Worm (Caenorhabditis elegans): ENCODE data around the gene ugt-21.

Gene ugt-21

ce11 chrIV:9511221-9511638 lies 11.1 kb downstream of the ugt-21 start (continued):
- TF ChIP-seq zfp-2 (tag; optimal IDR thresholded peaks at IDR 0.05) (no peak), unc-130 (GFP tag; optimal IDR thresholded peaks at IDR 0.05) (no peak), arid-1 (GFP tag; conservative IDR thresholded peaks at IDR 0.05) (peak; percentile 61; the same call in 1 of the 2 replicates), nhr-41 (GFP tag; IDR thresholded peaks at IDR 0.05) (no peak), ceh-62 (tag; optimal IDR thresholded peaks at IDR 0.05) (no peak), Y75B8A.6 (GFP tag; IDR thresholded peaks at IDR 0.05) (no peak), cey-2 (tag; optimal IDR thresholded peaks at IDR 0.05; ENCODE audit: borderline replicate concordance, insufficient read depth) (no peak), hlh-30 (tag; optimal IDR thresholded peaks at IDR 0.05; ENCODE audit: insufficient read depth) (peak; percentile 66), duxl-1 (tag; optimal IDR thresholded peaks at IDR 0.05; ENCODE audit: poor library complexity) (peak; percentile 62)

- TF ChIP-seq T26A8.4 (GFP tag; IDR thresholded peaks at IDR 0.05) (no peak), pqm-1 (tag; optimal IDR thresholded peaks at IDR 0.05) (peak; percentile 8), mes-2 (tag; optimal IDR thresholded peaks at IDR 0.05; ENCODE audit: poor library complexity, severe bottlenecking) (peak; percentile 54), hlh-11 (tag; optimal IDR thresholded peaks at IDR 0.05) (peak; percentile 19), snpc-4 (tag; optimal IDR thresholded peaks at IDR 0.05) (no peak), php-3 (GFP tag; IDR thresholded peaks at IDR 0.05) (peak; percentile 43; the same call in 1 of the 2 replicates), aha-1 (tag) (peak; percentile 99), daf-19 (GFP tag; conservative IDR thresholded peaks at IDR 0.05) (no peak), nhr-102 (tag; optimal IDR thresholded peaks at IDR 0.05) (peak; percentile 36), daf-16 (GFP tag; optimal IDR thresholded peaks at IDR 0.05) (no peak), daf-16 (tag; optimal IDR thresholded peaks at IDR 0.05) (peak; percentile 85), nhr-237 (tag; optimal IDR thresholded peaks at IDR 0.05) (no peak), lim-7 (GFP tag; IDR thresholded peaks at IDR 0.05) (no peak), lin-38 (GFP tag; IDR thresholded peaks at IDR 0.05) (peak; percentile 2; the same call in 1 of the 2 replicates), nhr-6 (tag; optimal IDR thresholded peaks at IDR 0.05) (no peak), R02D3.7 (tag; optimal IDR thresholded peaks at IDR 0.05) (no peak), lin-1 (GFP tag; IDR thresholded peaks at IDR 0.05) (no peak), daf-12 (tag; optimal IDR thresholded peaks at IDR 0.05) (no peak), attf-4 (tag; optimal IDR thresholded peaks at IDR 0.05) (no peak), snpc-1.2 (GFP tag; IDR thresholded peaks at IDR 0.05) (0 out of 2 replicates have a peak, but pooled peaks have one; percentile 6)
Measured at ce11 chrIV:9511640-9512039, 11.5 kb downstream of the ugt-21 start.

ce11 chrIV:9512836-9513235 lies 12.7 kb downstream of the ugt-21 start, which contains the start of gene C33A12.3:
Gene C33A12.3, minus strand, starts transcription at chrIV:9513002.
- TF ChIP-seq F26F4.8 (GFP tag; conservative IDR thresholded peaks at IDR 0.05): no peak
- TF ChIP-seq lin-15B (tag; optimal IDR thresholded peaks at IDR 0.05): no peak
- no peak for TF ChIP-seq skn-1 (tag; optimal IDR thresholded peaks at IDR 0.05)
- TF ChIP-seq daf-12 (tag; optimal IDR thresholded peaks at IDR 0.05): no peak
- peak; percentile 58 for TF ChIP-seq hlh-30 (tag; optimal IDR thresholded peaks at IDR 0.05; ENCODE audit: insufficient read depth)
- TF ChIP-seq nhr-25 (tag; optimal IDR thresholded peaks at IDR 0.05; ENCODE audit: borderline replicate concordance, insufficient read depth): no peak

DNA sequence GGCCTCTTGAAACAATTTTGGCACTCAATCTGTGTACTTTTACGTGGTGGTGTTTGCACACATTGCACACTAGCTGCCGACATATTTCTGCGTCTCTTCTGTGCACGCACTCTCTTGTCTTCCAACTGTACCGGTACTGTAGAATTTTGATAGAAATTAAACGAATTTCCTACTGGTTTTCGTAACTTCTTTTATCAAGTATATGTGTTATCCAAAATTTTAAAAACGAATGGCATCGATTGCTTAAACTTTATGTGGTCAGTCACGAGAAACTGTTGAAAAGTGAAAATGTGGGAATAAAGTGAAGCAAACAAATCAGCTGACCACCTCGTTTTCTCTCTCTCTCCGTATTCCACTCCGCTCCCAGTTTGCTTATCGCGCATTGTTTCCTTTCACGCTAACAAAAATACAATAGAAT lies 13.3 kb downstream of the ugt-21 start:
- TF ChIP-seq F10B5.3 (tag; optimal IDR thresholded peaks at IDR 0.05): no peak
- 0 out of 2 replicates have a peak, but pooled peaks have one; percentile 35 for TF ChIP-seq pha-4 (GFP tag; IDR thresholded peaks at IDR 0.05)
- no peak for TF ChIP-seq pha-4 (tag; optimal IDR thresholded peaks at IDR 0.05)
- peak; percentile 77 for TF ChIP-seq hlh-30 (tag; optimal IDR thresholded peaks at IDR 0.05; ENCODE audit: insufficient read depth)
- peak; percentile 78 for TF ChIP-seq nhr-77 (tag; optimal IDR thresholded peaks at IDR 0.05)
- peak; percentile 67 for TF ChIP-seq snpc-4 (tag; optimal IDR thresholded peaks at IDR 0.05)
- TF ChIP-seq jun-1 (tag; optimal IDR thresholded peaks at IDR 0.05): peak; percentile 9
- no peak; the same call in 1 of the 2 replicates for TF ChIP-seq lin-1 (GFP tag; IDR thresholded peaks at IDR 0.05)
- TF ChIP-seq nhr-28 (tag; optimal IDR thresholded peaks at IDR 0.05): peak; percentile 83
- peak; percentile 70 for TF ChIP-seq dve-1 (tag; optimal IDR thresholded peaks at IDR 0.05; ENCODE audit: insufficient read depth)
- TF ChIP-seq mes-2 (tag; optimal IDR thresholded peaks at IDR 0.05; ENCODE audit: poor library complexity, severe bottlenecking): peak; percentile 45
- TF ChIP-seq duxl-1 (tag; optimal IDR thresholded peaks at IDR 0.05; ENCODE audit: poor library complexity): peak; percentile 46
- peak; percentile 60 for TF ChIP-seq dmd-6 (GFP tag; IDR thresholded peaks at IDR 0.05)
- peak; percentile 22 for TF ChIP-seq dpl-1 (GFP tag; optimal IDR thresholded peaks at IDR 0.05)
- peak; percentile 74 for TF ChIP-seq mxl-3 (GFP tag; optimal IDR thresholded peaks at IDR 0.05)
- TF ChIP-seq hlh-11 (tag; optimal IDR thresholded peaks at IDR 0.05): peak; percentile 92
- TF ChIP-seq lim-7 (GFP tag; IDR thresholded peaks at IDR 0.05): no peak
- TF ChIP-seq egl-43 (GFP tag; IDR thresholded peaks at IDR 0.05): no peak
- peak in 1 of 2 experiments; percentile 51 for TF ChIP-seq lsy-2 (tag; optimal IDR thresholded peaks at IDR 0.05)
- no peak for TF ChIP-seq ztf-7 (tag; optimal IDR thresholded peaks at IDR 0.05)
